Fruit fly (Drosophila melanogaster): Measurements from ENCODE around the gene CG5418.
A peak's percentile ranks its signal among the peaks of the same experiment; 100 is the strongest.

The CG5418 gene

DNA sequence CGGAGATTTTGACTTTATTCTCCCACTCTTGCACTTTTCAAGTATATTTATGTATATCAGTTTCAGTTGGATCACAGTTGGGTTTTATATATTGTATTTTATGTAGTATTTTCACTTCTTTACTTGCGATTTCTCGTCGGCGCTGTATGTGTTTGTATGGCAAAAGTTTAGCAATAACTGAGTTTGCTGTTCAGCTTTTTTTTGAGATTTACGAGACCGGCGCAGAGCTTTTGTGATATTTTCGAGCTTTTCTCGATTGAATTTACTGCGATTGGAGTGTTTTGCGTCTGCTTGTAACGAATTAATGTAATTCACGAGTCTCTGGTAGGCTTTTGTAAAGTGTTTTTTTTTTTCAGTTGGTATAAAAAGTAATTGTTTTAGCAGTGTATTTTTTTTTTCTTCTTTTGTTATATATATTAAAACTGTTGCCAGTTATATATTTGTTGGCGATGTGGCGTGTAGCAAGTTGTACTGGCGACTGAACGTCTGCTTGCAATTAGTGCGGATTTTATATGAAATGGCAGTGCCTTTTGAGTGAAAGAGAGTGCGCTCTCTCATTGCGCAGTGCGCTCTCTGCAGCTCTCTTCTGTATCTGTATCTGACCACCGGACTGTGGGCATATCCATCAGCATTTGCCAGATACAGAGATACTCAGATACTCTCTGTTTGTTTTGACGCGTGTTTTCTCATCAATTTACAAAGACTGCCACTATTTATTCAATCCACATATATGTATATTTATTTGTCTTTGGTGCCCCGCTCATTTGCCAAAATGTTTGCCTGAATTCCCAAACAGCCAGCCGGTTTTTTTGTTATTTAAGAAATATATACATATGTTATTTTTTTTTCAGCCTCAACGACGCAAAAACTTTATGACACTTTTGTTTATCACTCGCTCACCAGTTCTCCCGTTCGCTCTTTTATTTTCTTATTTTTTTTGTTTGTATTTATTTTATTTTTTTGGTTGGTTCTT, 8.0 kb upstream of the CG5418 start (continued):
- TF ChIP-seq bbx (GFP tag; IDR thresholded peaks at IDR 0.05; ENCODE audit: partially characterized antibody): peak; percentile 57; the same call in 1 of the 2 replicates
- no peak for TF ChIP-seq vnd (GFP tag; IDR thresholded peaks at IDR 0.05; ENCODE audit: partially characterized antibody)
- TF ChIP-seq NFAT (GFP tag; IDR thresholded peaks at IDR 0.05): peak; percentile 50; the same call in 1 of the 2 replicates
- TF ChIP-seq CHES-1-like (GFP tag; optimal IDR thresholded peaks at IDR 0.05): no peak
- peak; percentile 71; the same call in 1 of the 2 replicates for TF ChIP-seq seq (GFP tag; IDR thresholded peaks at IDR 0.05)
- peak; percentile 46 for TF ChIP-seq gem (tag; optimal IDR thresholded peaks at IDR 0.05)
- TF ChIP-seq dmrt11E (tag; optimal IDR thresholded peaks at IDR 0.05): peak; percentile 20
- no peak for TF ChIP-seq Antp (GFP tag; optimal IDR thresholded peaks at IDR 0.05)
- TF ChIP-seq Kr (GFP tag; optimal IDR thresholded peaks at IDR 0.05): peak; percentile 77
- TF ChIP-seq CG2712 (tag; optimal IDR thresholded peaks at IDR 0.05): peak; percentile 54
- TF ChIP-seq CG2202 (tag; optimal IDR thresholded peaks at IDR 0.05): peak; percentile 22
- TF ChIP-seq Sry-δ (GFP tag; optimal IDR thresholded peaks at IDR 0.05): no peak
- peak; percentile 18 for TF ChIP-seq CG4707 (GFP tag; optimal IDR thresholded peaks at IDR 0.05)
- TF ChIP-seq Oli (tag; optimal IDR thresholded peaks at IDR 0.05): peak; percentile 12
- peak; percentile 63 for TF ChIP-seq CG10209 (GFP tag; optimal IDR thresholded peaks at IDR 0.05)
- TF ChIP-seq lmd (GFP tag; IDR thresholded peaks at IDR 0.05): no peak
- peak; percentile 29; the same call in 1 of the 3 replicates for TF ChIP-seq dysf (GFP tag; IDR thresholded peaks at IDR 0.05)
- TF ChIP-seq cg (GFP tag; optimal IDR thresholded peaks at IDR 0.05): peak; percentile 17
- 0 out of 3 replicates have a peak, but pooled peaks have one; percentile 33 for TF ChIP-seq CG7963 (GFP tag; IDR thresholded peaks at IDR 0.05; ENCODE audit: partially characterized antibody)
- TF ChIP-seq Xbp1 (GFP tag; optimal IDR thresholded peaks at IDR 0.05): no peak
- peak; percentile 82; the same call in 2 of the 3 replicates for TF ChIP-seq so (GFP tag; IDR thresholded peaks at IDR 0.05)
- TF ChIP-seq CG17385 (GFP tag; optimal IDR thresholded peaks at IDR 0.05): peak; percentile 70
- TF ChIP-seq CG1529 (GFP tag; optimal IDR thresholded peaks at IDR 0.05): peak; percentile 47
- TF ChIP-seq org-1 (GFP tag; optimal IDR thresholded peaks at IDR 0.05): peak; percentile 67
- TF ChIP-seq CG18619 (GFP tag; optimal IDR thresholded peaks at IDR 0.05): peak; percentile 75
- TF ChIP-seq CG11247 (GFP tag; IDR thresholded peaks at IDR 0.05): peak; percentile 15; the same call in 1 of the 2 replicates
- peak; percentile 25 for TF ChIP-seq Blimp-1 (GFP tag; optimal IDR thresholded peaks at IDR 0.05)
- peak; percentile 80; the same call in 1 of the 2 replicates for TF ChIP-seq Awh (GFP tag; IDR thresholded peaks at IDR 0.05)
- no peak for TF ChIP-seq CG30431 (GFP tag; optimal IDR thresholded peaks at IDR 0.05)
- no peak for TF ChIP-seq gt (GFP tag; IDR thresholded peaks at IDR 0.05)
- peak; percentile 48 for TF ChIP-seq ash1 (GFP tag; optimal IDR thresholded peaks at IDR 0.05)
- peak; percentile 64; the same call in 1 of the 2 replicates for TF ChIP-seq bowl (GFP tag; IDR thresholded peaks at IDR 0.05)
- no peak for TF ChIP-seq sna (GFP tag; IDR thresholded peaks at IDR 0.05; ENCODE audit: partially characterized antibody)
- peak; percentile 72 for TF ChIP-seq twi (tag; optimal IDR thresholded peaks at IDR 0.05)
- TF ChIP-seq CG9727 (GFP tag; optimal IDR thresholded peaks at IDR 0.05): peak; percentile 78
- no peak for TF ChIP-seq Atf-2 (GFP tag; optimal IDR thresholded peaks at IDR 0.05)
- peak; percentile 76 for TF ChIP-seq CG5180 (GFP tag; optimal IDR thresholded peaks at IDR 0.05)
- TF ChIP-seq Sox102F (GFP tag; optimal IDR thresholded peaks at IDR 0.05): peak; percentile 26
- TF ChIP-seq cas (GFP tag; IDR thresholded peaks at IDR 0.05): peak; percentile 41; the same call in 1 of the 2 replicates
- TF ChIP-seq Mes4 (GFP tag; optimal IDR thresholded peaks at IDR 0.05): peak; percentile 7
- peak; percentile 55 for TF ChIP-seq CG12219 (GFP tag; optimal IDR thresholded peaks at IDR 0.05)
- TF ChIP-seq CG6254 (GFP tag; optimal IDR thresholded peaks at IDR 0.05): peak; percentile 51
- TF ChIP-seq CG4360 (GFP tag; IDR thresholded peaks at IDR 0.05): peak; percentile 32; the same call in 1 of the 2 replicates
- TF ChIP-seq pnt (GFP tag; optimal IDR thresholded peaks at IDR 0.05): peak; percentile 1
- no peak for TF ChIP-seq zfh2 (GFP tag; optimal IDR thresholded peaks at IDR 0.05)
- TF ChIP-seq CrebB (tag; optimal IDR thresholded peaks at IDR 0.05): peak; percentile 87
- TF ChIP-seq Ets65A (GFP tag): no peak
